Fruit fly (Drosophila melanogaster): ENCODE data around the gene Polr2L.

The Polr2L gene

DNA sequence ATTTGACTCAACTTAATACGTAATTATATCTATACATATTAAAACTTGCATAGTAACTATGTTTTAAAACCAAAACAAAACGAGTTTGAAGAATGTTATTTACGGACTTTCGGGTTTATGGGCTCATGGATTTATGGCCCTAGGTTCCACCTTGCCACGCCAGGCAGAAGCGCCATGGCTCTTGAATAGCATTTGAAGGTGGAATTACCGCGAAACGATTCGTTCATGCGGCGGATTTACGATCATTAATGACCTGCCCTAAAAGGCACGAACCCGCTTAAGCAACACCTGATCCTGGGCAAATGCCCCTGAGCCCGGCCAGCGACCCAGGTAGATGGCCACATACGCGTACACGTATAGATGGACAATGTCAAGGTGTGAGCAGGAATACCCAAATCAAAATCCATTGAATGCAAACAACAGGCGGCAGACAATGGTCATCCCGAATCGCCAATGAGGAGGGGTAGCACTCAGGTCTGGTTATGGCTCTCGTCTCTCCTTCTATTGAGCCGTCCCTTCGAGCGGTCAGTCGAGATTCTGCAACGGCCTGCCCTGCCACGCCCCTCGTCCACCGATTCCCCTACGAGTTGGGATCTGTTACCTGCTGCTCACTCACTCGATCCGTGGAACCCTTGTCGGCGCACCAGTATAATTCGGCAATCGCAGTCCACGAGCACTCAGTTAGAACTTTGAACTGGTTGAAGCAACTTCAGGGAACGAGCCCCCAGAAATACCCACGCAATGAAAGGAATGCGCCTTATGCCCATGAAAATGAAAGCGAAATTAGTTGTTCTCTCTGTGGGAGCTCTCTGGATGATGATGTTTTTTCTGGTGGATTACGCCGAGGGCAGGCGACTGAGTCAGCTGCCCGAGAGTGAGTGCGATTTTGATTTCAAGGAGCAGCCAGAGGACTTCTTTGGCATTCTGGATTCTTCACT lies 32.0 kb downstream of the Polr2L start, which contains the start of gene tld:
tld (plus strand) TSS at position 677 of the 938 bp plus-strand sequence.
- no peak for TF ChIP-seq CG8478 (optimal IDR thresholded peaks at IDR 0.05)
- TF ChIP-seq pan (optimal IDR thresholded peaks at IDR 0.05): no peak
- TF ChIP-seq usp (GFP tag; optimal IDR thresholded peaks at IDR 0.05): no peak
- no peak for TF ChIP-seq psq (optimal IDR thresholded peaks at IDR 0.05)
- TF ChIP-seq EcR (GFP tag; optimal IDR thresholded peaks at IDR 0.05): no peak
- no peak for TF ChIP-seq Dll (optimal IDR thresholded peaks at IDR 0.05)

DNA sequence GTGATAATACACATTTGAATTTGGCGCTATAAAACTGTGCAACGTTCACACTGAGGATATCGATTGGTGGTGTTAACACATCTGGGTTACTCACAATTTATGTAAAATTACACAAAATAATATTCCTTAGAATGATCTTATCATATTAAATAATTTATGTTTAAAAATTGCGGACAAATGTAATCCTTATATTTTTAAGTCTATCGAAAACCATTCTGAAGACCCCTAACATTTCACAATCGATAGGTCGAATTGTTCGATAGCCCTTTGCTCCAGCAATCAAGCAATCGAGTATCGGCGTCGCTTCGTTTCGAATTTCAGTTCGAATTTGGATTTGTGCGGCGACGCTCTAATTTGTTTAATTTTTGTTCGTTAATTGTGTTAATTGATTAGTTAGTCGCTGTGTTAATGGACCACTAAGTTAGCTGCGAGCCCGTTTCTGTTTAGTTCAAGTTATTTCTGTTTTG lies 36.3 kb downstream of the Polr2L start, which contains the start of gene asp:
asp (plus strand) TSS at position 289 of the 467 bp plus-strand sequence.
- TF ChIP-seq CG8478 (optimal IDR thresholded peaks at IDR 0.05) (no peak), Dll (optimal IDR thresholded peaks at IDR 0.05) (no peak), psq (optimal IDR thresholded peaks at IDR 0.05) (no peak), pan (optimal IDR thresholded peaks at IDR 0.05) (no peak), EcR (GFP tag; optimal IDR thresholded peaks at IDR 0.05) (no peak), usp (GFP tag; optimal IDR thresholded peaks at IDR 0.05) (no peak)

DNA sequence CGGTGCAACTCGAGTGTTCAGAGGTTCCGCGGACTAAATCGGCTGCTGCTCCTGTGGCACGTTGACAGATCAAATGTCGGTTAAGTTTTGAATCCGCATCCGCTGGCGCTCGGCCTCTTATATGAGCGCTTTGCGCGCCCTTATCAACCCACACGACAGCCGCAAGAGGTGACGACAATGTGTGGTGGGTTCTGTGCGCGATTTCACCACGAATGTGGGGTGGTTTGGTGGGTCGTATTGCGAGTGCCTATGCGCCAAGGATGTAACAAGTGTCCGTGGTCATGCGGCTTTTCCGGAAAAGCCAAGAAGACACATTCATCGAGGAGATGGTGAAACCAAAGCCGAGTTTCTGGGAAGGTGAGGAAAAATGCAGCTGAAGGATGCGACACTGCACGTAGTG lies 47.7 kb downstream of the Polr2L start, which contains the start of gene AstA:
AstA (minus strand) TSS at position 101 of the 400 bp plus-strand sequence.
- TF ChIP-seq CG8478 (optimal IDR thresholded peaks at IDR 0.05) (no peak), Dll (optimal IDR thresholded peaks at IDR 0.05) (no peak), psq (optimal IDR thresholded peaks at IDR 0.05) (no peak), pan (optimal IDR thresholded peaks at IDR 0.05) (no peak), EcR (GFP tag; optimal IDR thresholded peaks at IDR 0.05) (no peak), usp (GFP tag; optimal IDR thresholded peaks at IDR 0.05) (no peak)

DNA sequence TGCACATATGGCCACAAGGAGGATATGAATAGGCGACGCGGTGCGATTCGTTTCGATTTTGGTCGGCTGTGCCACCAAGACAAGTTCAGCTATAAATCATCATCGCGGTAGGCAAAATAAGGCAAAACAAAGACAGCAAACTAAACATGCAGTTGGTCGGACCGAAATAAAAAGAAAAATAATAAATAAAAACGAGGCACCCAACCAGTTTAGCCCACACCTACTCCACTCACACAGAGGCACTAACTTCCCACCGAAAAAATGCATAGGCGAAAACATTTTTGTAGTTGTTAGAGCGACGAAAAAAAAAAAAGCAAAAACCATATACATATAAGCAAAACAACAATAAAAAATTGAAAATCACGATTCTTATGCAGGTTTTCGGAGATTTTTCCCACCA lies 49.4 kb downstream of the Polr2L start:
- TF ChIP-seq CG8478 (optimal IDR thresholded peaks at IDR 0.05) (no peak), pan (optimal IDR thresholded peaks at IDR 0.05) (no peak), psq (optimal IDR thresholded peaks at IDR 0.05) (no peak), Dll (optimal IDR thresholded peaks at IDR 0.05) (no peak), EcR (GFP tag; optimal IDR thresholded peaks at IDR 0.05) (no peak), usp (GFP tag; optimal IDR thresholded peaks at IDR 0.05) (no peak)
